Fruit fly (Drosophila melanogaster) whole organism, embryonic: ENCODE measurements around the gene mag.

Experiments
- Aef1 ChIP-seq: fragments of 200-800 bp; sonication (Bioruptor generic); IDR thresholded peaks from 3 replicates; pipeline ENCODE4 v1.3.6; 2022; ENCODE audit warnings: missing biosample characterization, missing genetic modification characterization
- Bdp1 ChIP-seq: fragments of 200-800 bp; sonication (Bioruptor generic); optimal IDR thresholded peaks from 3 replicates; lab custom pipeline; 2016; ENCODE audit warnings: missing biosample characterization, missing genetic modification characterization
- Bgb ChIP-seq: fragments of 200-800 bp; sonication (Bioruptor generic); IDR thresholded peaks from 2 replicates; pipeline ENCODE4 v1.3.6; 2022; ENCODE audit warnings: missing biosample characterization, missing genetic modification characterization; ENCODE audit not compliant: partially characterized antibody
- BtbVII ChIP-seq: fragments of 200-800 bp; sonication (Bioruptor generic); optimal IDR thresholded peaks from 3 replicates; lab custom pipeline; 2017; ENCODE audit warnings: missing biosample characterization, mild to moderate bottlenecking, missing genetic modification characterization
- C15 ChIP-seq: fragments of 200-800 bp; sonication (Bioruptor generic); IDR thresholded peaks from 3 replicates; pipeline ENCODE4 v1.3.6; 2022; ENCODE audit warnings: missing biosample characterization, missing genetic modification characterization
- CG1024 ChIP-seq: fragments of 200-800 bp; sonication (Bioruptor generic); IDR thresholded peaks from 2 replicates; pipeline ENCODE4 v1.3.6; 2022; ENCODE audit warnings: missing biosample characterization, missing genetic modification characterization
- CG13624 ChIP-seq: fragments of 200-800 bp; sonication (Bioruptor generic); optimal IDR thresholded peaks from 2 replicates; lab custom pipeline; 2016; ENCODE audit warnings: missing biosample characterization, missing genetic modification characterization
- CG13894 ChIP-seq: fragments of 200-800 bp; sonication (Bioruptor generic); optimal IDR thresholded peaks from 3 replicates; lab custom pipeline; 2018; ENCODE audit warnings: missing biosample characterization, mild to moderate bottlenecking, missing genetic modification characterization, moderate library complexity
- CG14050 ChIP-seq: fragments of 200-800 bp; sonication (Bioruptor generic); IDR thresholded peaks from 3 replicates; pipeline ENCODE4 v1.3.6; 2022; ENCODE audit warnings: missing biosample characterization, missing genetic modification characterization
- CG17829 ChIP-seq: fragments of 200-800 bp; optimal IDR thresholded peaks from 2 replicates; lab custom pipeline; 2019; ENCODE audit warnings: missing biosample characterization, mild to moderate bottlenecking, missing genetic modification characterization, moderate library complexity
- CG18011 ChIP-seq: fragments of 200-800 bp; sonication (Bioruptor generic); optimal IDR thresholded peaks from 2 replicates; lab custom pipeline; 2017; ENCODE audit warnings: missing biosample characterization, missing genetic modification characterization, mild to moderate bottlenecking, moderate library complexity, missing genotype
- CG2116 ChIP-seq: fragments of 200-800 bp; sonication (Bioruptor generic); optimal IDR thresholded peaks from 3 replicates; lab custom pipeline; 2018; ENCODE audit warnings: missing biosample characterization, mild to moderate bottlenecking, missing genetic modification characterization
- CG2120 ChIP-seq: fragments of 200-800 bp; sonication (Bioruptor generic); optimal IDR thresholded peaks from 3 replicates; lab custom pipeline; 2016; ENCODE audit warnings: missing biosample characterization, missing genetic modification characterization
- CG31224 ChIP-seq: fragments of 200-800 bp; sonication (Bioruptor generic); IDR thresholded peaks from 2 replicates; pipeline ENCODE4 v1.3.6; 2022; ENCODE audit warnings: missing biosample characterization, missing genetic modification characterization
- CG3163 ChIP-seq: fragments of 200-800 bp; sonication (Bioruptor generic); optimal IDR thresholded peaks from 3 replicates; lab custom pipeline; 2016; ENCODE audit warnings: missing biosample characterization, missing genetic modification characterization
- CG9817 ChIP-seq: fragments of 200-800 bp; sonication (Bioruptor generic); optimal IDR thresholded peaks from 2 replicates; lab custom pipeline; 2018; ENCODE audit warnings: missing biosample characterization, mild to moderate bottlenecking, missing genetic modification characterization, moderate library complexity
- Dip2 ChIP-seq: fragments of 200-800 bp; sonication (Bioruptor generic); IDR thresholded peaks from 2 replicates; pipeline ENCODE4 v1.3.6; 2022; ENCODE audit warnings: missing biosample characterization, missing genetic modification characterization
- Dip3 ChIP-seq: fragments of 200-800 bp; sonication (Bioruptor generic); optimal IDR thresholded peaks from 3 replicates; lab custom pipeline; 2016; ENCODE audit warnings: missing biosample characterization, missing genetic modification characterization
- E2f2 ChIP-seq: fragments of 200-800 bp; sonication (Bioruptor generic); IDR thresholded peaks from 2 replicates; pipeline ENCODE4 v1.3.6; 2022; ENCODE audit warnings: missing biosample characterization, missing genetic modification characterization
- Ets97D ChIP-seq: fragments of 200-800 bp; sonication (Bioruptor generic); optimal IDR thresholded peaks from 3 replicates; lab custom pipeline; 2016; ENCODE audit warnings: missing biosample characterization, missing genetic modification characterization
- HLHmδ ChIP-seq: fragments of 200-800 bp; sonication (Bioruptor generic); optimal IDR thresholded peaks from 2 replicates; lab custom pipeline; 2018; ENCODE audit warnings: missing biosample characterization, mild to moderate bottlenecking, missing genetic modification characterization, moderate library complexity
- HmgZ ChIP-seq: fragments of 200-800 bp; sonication (Bioruptor generic); optimal IDR thresholded peaks from 2 replicates; lab custom pipeline; 2018; ENCODE audit warnings: missing biosample characterization, mild to moderate bottlenecking, missing genetic modification characterization
- Hr3 ChIP-seq: fragments of 200-800 bp; sonication (Bioruptor generic); optimal IDR thresholded peaks from 3 replicates; lab custom pipeline; 2016; ENCODE audit warnings: missing biosample characterization, missing genetic modification characterization
- Hr51 ChIP-seq, 2 experiments: fragments of 200-800 bp; sonication (Bioruptor generic); optimal IDR thresholded peaks; 2 replicates in 1 of 2; 3 replicates in 1 of 2; lab custom pipeline; 2016 to 2018; ENCODE audit warnings: missing biosample characterization in 2 of 2, missing genetic modification characterization in 2 of 2, mild to moderate bottlenecking in 1 of 2, moderate library complexity in 1 of 2
- Med ChIP-seq: fragments of 200-800 bp; sonication (Bioruptor generic); peaks from one replicate; lab custom pipeline; 2016; ENCODE audit warnings: missing biosample characterization, missing genetic modification characterization, mild to moderate bottlenecking, inconsistent platforms, moderate library complexity
- NC2α ChIP-seq: fragments of 200-800 bp; sonication (Bioruptor generic); optimal IDR thresholded peaks from 2 replicates; lab custom pipeline; 2016; ENCODE audit warnings: missing biosample characterization, missing genetic modification characterization
- NC2β ChIP-seq: fragments of 200-800 bp; sonication (Bioruptor generic); optimal IDR thresholded peaks from 2 replicates; lab custom pipeline; 2016; ENCODE audit warnings: missing biosample characterization, missing genetic modification characterization
- Nf-YB ChIP-seq: fragments of 200-800 bp; sonication (Bioruptor generic); optimal IDR thresholded peaks from 3 replicates; lab custom pipeline; 2019; ENCODE audit warnings: missing biosample characterization, mild to moderate bottlenecking, missing genetic modification characterization, moderate library complexity
- PHDP ChIP-seq: fragments of 200-800 bp; sonication (Bioruptor generic); optimal IDR thresholded peaks from 3 replicates; lab custom pipeline; 2018; ENCODE audit warnings: missing biosample characterization, mild to moderate bottlenecking, missing genetic modification characterization, moderate library complexity
- Rx ChIP-seq: fragments of 200-800 bp; sonication (Bioruptor generic); IDR thresholded peaks from 2 replicates; pipeline ENCODE4 v1.3.6; 2022; ENCODE audit warnings: missing biosample characterization, missing genetic modification characterization
- Spps ChIP-seq: fragments of 200-800 bp; sonication (Bioruptor generic); optimal IDR thresholded peaks from 2 replicates; lab custom pipeline; 2018; ENCODE audit warnings: missing biosample characterization, mild to moderate bottlenecking, missing genetic modification characterization
- eyg ChIP-seq: fragments of 200-800 bp; sonication (Bioruptor generic); optimal IDR thresholded peaks from 3 replicates; lab custom pipeline; 2016; ENCODE audit warnings: missing biosample characterization, missing genetic modification characterization
- fd96Cb ChIP-seq: fragments of 200-800 bp; sonication (Bioruptor generic); optimal IDR thresholded peaks from 2 replicates; lab custom pipeline; 2018; ENCODE audit warnings: missing biosample characterization, mild to moderate bottlenecking, missing genetic modification characterization, moderate library complexity
- fu2 ChIP-seq: fragments of 200-800 bp; sonication (Bioruptor generic); optimal IDR thresholded peaks from 2 replicates; lab custom pipeline; 2016; ENCODE audit warnings: missing biosample characterization, missing genetic modification characterization
- hth ChIP-seq: fragments of >200 bp; optimal IDR thresholded peaks from 2 replicates; lab custom pipeline; 2017; ENCODE audit warnings: inconsistent platforms
- knrl ChIP-seq: fragments of 200-800 bp; sonication (Bioruptor generic); IDR thresholded peaks from 3 replicates; pipeline ENCODE4 v1.3.6; 2022; ENCODE audit warnings: missing biosample characterization, missing genetic modification characterization; ENCODE audit not compliant: partially characterized antibody
- lab ChIP-seq: fragments of 200-800 bp; sonication (Bioruptor generic); optimal IDR thresholded peaks from 3 replicates; lab custom pipeline; 2017; ENCODE audit warnings: missing biosample characterization, missing genetic modification characterization, mild to moderate bottlenecking, moderate library complexity, missing genetic modification reagents
- lilli ChIP-seq: fragments of 200-800 bp; sonication (Bioruptor generic); optimal IDR thresholded peaks from 3 replicates; lab custom pipeline; 2016; ENCODE audit warnings: missing biosample characterization, missing genetic modification characterization
- lola ChIP-seq, 3 experiments: fragments of >200 bp in 2 of 3; fragments of 200-800 bp in 1 of 3; sonication (Bioruptor generic) in 1 of 3; optimal IDR thresholded peaks; 2 replicates each; lab custom pipeline; 2017 to 2019; ENCODE audit warnings: missing biosample characterization in 3 of 3, missing genetic modification characterization in 3 of 3, mild to moderate bottlenecking in 1 of 3, moderate library complexity in 1 of 3
- maf-S ChIP-seq: fragments of 200-800 bp; sonication (Bioruptor generic); optimal IDR thresholded peaks from 2 replicates; lab custom pipeline; 2016; ENCODE audit warnings: missing biosample characterization, missing genetic modification characterization
- nerfin-2 ChIP-seq: fragments of 200-800 bp; sonication (Bioruptor generic); IDR thresholded peaks from 2 replicates; pipeline ENCODE4 v1.3.6; 2022; ENCODE audit warnings: missing biosample characterization, missing genetic modification characterization; ENCODE audit not compliant: partially characterized antibody
- nmo ChIP-seq: fragments of 200-800 bp; sonication (Bioruptor generic); optimal IDR thresholded peaks from 2 replicates; lab custom pipeline; 2018; ENCODE audit warnings: missing biosample characterization, mild to moderate bottlenecking, missing genetic modification characterization, moderate library complexity
- odd ChIP-seq: fragments of 200-800 bp; sonication (Bioruptor generic); optimal IDR thresholded peaks from 2 replicates; lab custom pipeline; 2017; ENCODE audit warnings: missing biosample characterization, mild to moderate bottlenecking, missing genetic modification characterization
- onecut ChIP-seq: fragments of 200-800 bp; sonication (Bioruptor generic); IDR thresholded peaks from 2 replicates; pipeline ENCODE4 v1.3.6; 2022; ENCODE audit warnings: missing biosample characterization, missing genetic modification characterization
- pita ChIP-seq: fragments of 200-800 bp; sonication (Bioruptor generic); optimal IDR thresholded peaks from 2 replicates; lab custom pipeline; 2017; ENCODE audit warnings: missing biosample characterization, mild to moderate bottlenecking, missing genetic modification characterization
- pum ChIP-seq: fragments of 200-800 bp; sonication (Bioruptor generic); optimal IDR thresholded peaks from 2 replicates; lab custom pipeline; 2016; ENCODE audit warnings: missing biosample characterization, missing genetic modification characterization
- schlank ChIP-seq: fragments of 200-800 bp; sonication (Bioruptor generic); optimal IDR thresholded peaks from 2 replicates; lab custom pipeline; 2018; ENCODE audit warnings: missing biosample characterization, mild to moderate bottlenecking, missing genetic modification characterization
- sisA ChIP-seq: fragments of 200-800 bp; sonication (Bioruptor generic); IDR thresholded peaks from 2 replicates; pipeline ENCODE4 v1.3.6; 2022; ENCODE audit warnings: missing biosample characterization, missing genetic modification characterization
- sr ChIP-seq: fragments of 200-800 bp; sonication (Bioruptor generic); IDR thresholded peaks from 3 replicates; pipeline ENCODE4 v1.3.6; 2022; ENCODE audit warnings: missing biosample characterization, missing genetic modification characterization
- tap ChIP-seq: fragments of 200-800 bp; optimal IDR thresholded peaks from 3 replicates; lab custom pipeline; 2019; ENCODE audit warnings: missing biosample characterization, mild to moderate bottlenecking, missing genetic modification characterization, moderate library complexity
- tll ChIP-seq, 2 experiments: fragments of 200-800 bp in 1 of 2; fragments of >200 bp in 1 of 2; sonication (Bioruptor generic) in 1 of 2; optimal IDR thresholded peaks; 2 replicates each; lab custom pipeline; 2017 to 2019; ENCODE audit warnings: missing biosample characterization in 2 of 2, missing genetic modification characterization in 2 of 2, mild to moderate bottlenecking in 1 of 2, moderate library complexity in 1 of 2
- wek ChIP-seq: fragments of 200-800 bp; sonication (Bioruptor generic); optimal IDR thresholded peaks from 3 replicates; lab custom pipeline; 2018; ENCODE audit warnings: missing biosample characterization, mild to moderate bottlenecking, missing genetic modification characterization, moderate library complexity
- yki ChIP-seq: fragments of >200 bp; optimal IDR thresholded peaks from 3 replicates; lab custom pipeline; 2018

Gene mag

DNA sequence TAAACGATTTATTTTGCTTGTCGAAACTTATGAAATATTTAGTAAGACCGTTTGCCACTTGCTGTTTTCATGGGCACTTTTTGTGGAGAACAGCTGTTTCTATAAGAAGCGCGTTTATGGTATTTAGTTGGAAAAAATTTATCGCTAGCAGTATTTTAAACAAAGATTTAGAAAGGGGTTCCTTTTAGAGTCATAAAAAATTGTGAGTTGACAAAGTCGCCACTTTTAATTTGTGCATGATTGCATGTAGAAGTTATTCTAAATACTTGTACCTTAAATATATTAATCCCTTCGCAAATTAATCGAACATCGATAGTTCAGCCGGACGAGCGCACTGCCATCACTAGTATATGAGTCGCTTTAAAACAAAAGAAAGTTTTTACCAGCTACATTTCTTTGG lies 28.2 kb upstream of the mag start, which contains the start of the genes Las and Psn (continued):
- no peak for TF ChIP-seq C15 (GFP tag; lab: Robert Waterston, UW)
- TF ChIP-seq lab: no peak
- no peak for TF ChIP-seq CG3163 (GFP tag; lab: Kevin White, UChicago)
- peak; percentile 44 for TF ChIP-seq lilli (GFP tag; lab: Kevin White, UChicago)
- peak; percentile 52 for TF ChIP-seq CG2120 (GFP tag; lab: Kevin White, UChicago)
- no peak for TF ChIP-seq Nf-YB (GFP tag; lab: Kevin White, UChicago)
- TF ChIP-seq wek: no peak
- no peak for TF ChIP-seq HLHmδ (GFP tag; lab: Kevin White, UChicago)
- no peak for TF ChIP-seq Dip2
- TF ChIP-seq maf-S (GFP tag; lab: Kevin White, UChicago): no peak
- TF ChIP-seq Hr3: no peak
- no peak for TF ChIP-seq CG14050 (GFP tag; lab: Robert Waterston, UW)
- no peak for TF ChIP-seq CG9817 (tag; lab: Kevin White, UChicago)
- TF ChIP-seq fd96Cb: no peak
- TF ChIP-seq lola (GFP tag; optimal IDR thresholded peaks at IDR 0.05; lab: Kevin White, UChicago): no peak
- TF ChIP-seq tll (GFP tag; optimal IDR thresholded peaks at IDR 0.05; lab: Kevin White, UChicago): no peak
- TF ChIP-seq nmo (GFP tag; lab: Kevin White, UChicago): peak; percentile 48
- no peak for TF ChIP-seq odd (GFP tag; lab: Kevin White, UChicago)
- TF ChIP-seq NC2β (GFP tag; lab: Kevin White, UChicago): peak; percentile 25
- no peak for TF ChIP-seq Spps (tag; lab: Kevin White, UChicago)
- no peak for TF ChIP-seq nerfin-2 (GFP tag; lab: Robert Waterston, UW)
- no peak for TF ChIP-seq eyg
- no peak for TF ChIP-seq sisA (GFP tag; lab: Robert Waterston, UW)
- TF ChIP-seq CG2116 (GFP tag; lab: Kevin White, UChicago): peak; percentile 69
- TF ChIP-seq sr: no peak
- TF ChIP-seq Med (GFP tag; lab: Kevin White, UChicago): peak; percentile 90
- TF ChIP-seq BtbVII (GFP tag; lab: Kevin White, UChicago): no peak
- no peak for TF ChIP-seq Bdp1 (GFP tag; lab: Kevin White, UChicago)
- no peak for TF ChIP-seq CG13624 (GFP tag; lab: Kevin White, UChicago)
- TF ChIP-seq knrl (GFP tag; lab: Robert Waterston, UW): peak; percentile 69
- no peak for TF ChIP-seq pita (GFP tag; lab: Kevin White, UChicago)
- TF ChIP-seq hth (lab: Kevin White, UChicago): no peak
- TF ChIP-seq schlank (tag; lab: Kevin White, UChicago): no peak
- no peak for TF ChIP-seq Hr51 (GFP tag; optimal IDR thresholded peaks at IDR 0.05; lab: Kevin White, UChicago)
- TF ChIP-seq CG18011 (GFP tag; lab: Kevin White, UChicago): no peak
- no peak for TF ChIP-seq Rx
- no peak for TF ChIP-seq CG1024 (GFP tag; lab: Robert Waterston, UW)

DNA sequence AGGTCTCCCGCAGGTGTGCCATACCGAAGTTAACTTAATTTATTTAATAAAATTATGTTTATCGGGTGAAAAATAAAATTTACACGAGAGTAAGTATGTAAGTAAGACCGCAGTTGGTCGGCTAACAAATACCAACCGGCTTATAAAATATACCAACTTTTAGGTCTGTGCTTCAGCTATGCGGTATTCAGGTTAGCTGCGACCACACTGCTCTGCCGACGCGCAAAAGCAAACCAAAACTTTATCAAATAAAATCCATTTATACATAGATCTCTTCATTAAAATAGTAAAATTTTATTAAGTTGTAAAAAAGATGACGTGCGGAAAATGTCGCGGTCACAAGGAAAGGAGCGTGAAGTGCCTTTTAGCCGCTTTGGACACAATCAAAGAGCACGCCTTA lies 24.4 kb upstream of the mag start, which contains the start of the genes mRpL15 and CtIP:
mRpL15 (minus strand) TSS at position 141 of the 400 bp plus-strand sequence.
CtIP (plus strand) TSS at position 182 of the 400 bp plus-strand sequence.
- TF ChIP-seq yki (no peak), Dip3 (GFP tag; lab: Kevin White, UChicago) (no peak), CG17829 (tag; lab: Kevin White, UChicago) (peak; percentile 24), CG13894 (no peak), Aef1 (GFP tag; lab: Robert Waterston, UW) (no peak), Bgb (peak; percentile 39; the same call in 1 of the 2 replicates), Ets97D (GFP tag; lab: Kevin White, UChicago) (peak; percentile 38), tap (tag; lab: Kevin White, UChicago) (no peak), HmgZ (tag; lab: Kevin White, UChicago) (peak; percentile 15), NC2α (no peak), tll (GFP tag; optimal IDR thresholded peaks at IDR 0.05; lab: Kevin White, UChicago) (no peak), CG31224 (GFP tag; lab: Robert Waterston, UW) (no peak), onecut (no peak), E2f2 (GFP tag; lab: Robert Waterston, UW) (peak; percentile 68), PHDP (tag; lab: Kevin White, UChicago) (no peak), pum (no peak), fu2 (GFP tag; lab: Kevin White, UChicago) (no peak)
